Fruit fly (Drosophila melanogaster): ENCODE data around the gene CG13390.

Gene CG13390

dm6 chr2L:8361204-8361952 is 15.2 kb downstream of the CG13390 start:
- TF ChIP-seq CG8478 (optimal IDR thresholded peaks at IDR 0.05), result no peak
- no peak for TF ChIP-seq CTCF (optimal IDR thresholded peaks at IDR 0.05)

- TF ChIP-seq CG8478 (optimal IDR thresholded peaks at IDR 0.05) (no peak), CTCF (optimal IDR thresholded peaks at IDR 0.05) (no peak)
Measured at dm6 chr2L:8355419-8355818, 21.2 kb downstream of the CG13390 start.

dm6 chr2L:8351864-8352263 is 24.7 kb downstream of the CG13390 start, which contains the start of gene Mur29B:
Gene Mur29B, plus strand, starts transcription at chr2L:8352187.
- TF ChIP-seq CG8478 (optimal IDR thresholded peaks at IDR 0.05) (no peak), CTCF (optimal IDR thresholded peaks at IDR 0.05) (no peak)

dm6 chr2L:8351333-8351732 is 25.3 kb downstream of the CG13390 start:
- TF ChIP-seq CG8478 (optimal IDR thresholded peaks at IDR 0.05) (no peak), CTCF (optimal IDR thresholded peaks at IDR 0.05) (no peak)

dm6 chr2L:8350560-8351171 is 25.9 kb downstream of the CG13390 start:
- TF ChIP-seq CTCF (optimal IDR thresholded peaks at IDR 0.05) (no peak), CG8478 (optimal IDR thresholded peaks at IDR 0.05) (no peak)

dm6 chr2L:8346260-8346659 is 30.3 kb downstream of the CG13390 start, which contains the start of gene CG7778:
Gene CG7778, plus strand, starts transcription at chr2L:8346620.
- TF ChIP-seq CG8478 (optimal IDR thresholded peaks at IDR 0.05) (no peak), CTCF (optimal IDR thresholded peaks at IDR 0.05) (no peak)

- no peak for TF ChIP-seq CTCF (optimal IDR thresholded peaks at IDR 0.05)
- TF ChIP-seq CG8478 (optimal IDR thresholded peaks at IDR 0.05), result no peak
Measured at dm6 chr2L:8344536-8344935, 32.1 kb downstream of the CG13390 start.

- no peak for TF ChIP-seq CG8478 (optimal IDR thresholded peaks at IDR 0.05)
- TF ChIP-seq CTCF (optimal IDR thresholded peaks at IDR 0.05), result no peak
Measured at dm6 chr2L:8342395-8342794, 34.2 kb downstream of the CG13390 start, which contains the start of gene CG14273. Gene CG14273, plus strand, starts transcription at chr2L:8342695.

dm6 chr2L:8339751-8340349 is 36.7 kb downstream of the CG13390 start:
- TF ChIP-seq CTCF (optimal IDR thresholded peaks at IDR 0.05) (no peak), CG8478 (optimal IDR thresholded peaks at IDR 0.05) (no peak)

dm6 chr2L:8338039-8338438 is 38.6 kb downstream of the CG13390 start, which contains the start of gene witty:
Gene witty, plus strand, starts transcription at chr2L:8338287.
- no peak for TF ChIP-seq CTCF (optimal IDR thresholded peaks at IDR 0.05)
- TF ChIP-seq CG8478 (optimal IDR thresholded peaks at IDR 0.05), result no peak

- TF ChIP-seq CG8478 (optimal IDR thresholded peaks at IDR 0.05) (no peak), CTCF (optimal IDR thresholded peaks at IDR 0.05) (no peak)
Measured at dm6 chr2L:8334705-8335104, 41.9 kb downstream of the CG13390 start.

- TF ChIP-seq CG8478 (optimal IDR thresholded peaks at IDR 0.05), result no peak
- no peak for TF ChIP-seq CTCF (optimal IDR thresholded peaks at IDR 0.05)
Measured at dm6 chr2L:8333624-8334023, 43.0 kb downstream of the CG13390 start.

- no peak for TF ChIP-seq CG8478 (optimal IDR thresholded peaks at IDR 0.05)
- no peak for TF ChIP-seq CTCF (optimal IDR thresholded peaks at IDR 0.05)
Measured at dm6 chr2L:8333185-8333584, 43.4 kb downstream of the CG13390 start.

dm6 chr2L:8328526-8329097 is 48.0 kb downstream of the CG13390 start:
- TF ChIP-seq CTCF (optimal IDR thresholded peaks at IDR 0.05) (no peak), CG8478 (optimal IDR thresholded peaks at IDR 0.05) (no peak)

- no peak for TF ChIP-seq CG8478 (optimal IDR thresholded peaks at IDR 0.05)
- TF ChIP-seq CTCF (optimal IDR thresholded peaks at IDR 0.05), result no peak
Measured at dm6 chr2L:8327783-8328327, 48.7 kb downstream of the CG13390 start.

All from S2 (cell line).